Worm (Caenorhabditis elegans) whole organism, mixed stage, embryonic: ENCODE measurements around the gene C56A3.6.

ENCODE experiments used
- ceh-43 ChIP-seq: fragments of 200-800 bp; sonication (Bioruptor generic); optimal IDR thresholded peaks from 2 replicates; lab custom pipeline; 2018; ENCODE audit warnings: mild to moderate bottlenecking, missing genetic modification characterization, moderate library complexity, missing compliant biosample characterization
- nhr-28 ChIP-seq: fragments of 150-350 bp; optimal IDR thresholded peaks from 2 replicates; lab custom pipeline; 2014; ENCODE audit warnings: missing biosample characterization, missing genetic modification characterization

ce11 chrV:13571714-13572258 lies 15.6 kb upstream of the C56A3.6 start, which contains the start of gene C50B8.4:
- TF ChIP-seq nhr-28 (tag; lab: Kevin White, UChicago) (no peak), ceh-43 (GFP tag; lab: Kevin White, UChicago) (no peak)
